2 fruit fly cellular contexts compared by ENCODE assay signal in the genomic region with DNA sequence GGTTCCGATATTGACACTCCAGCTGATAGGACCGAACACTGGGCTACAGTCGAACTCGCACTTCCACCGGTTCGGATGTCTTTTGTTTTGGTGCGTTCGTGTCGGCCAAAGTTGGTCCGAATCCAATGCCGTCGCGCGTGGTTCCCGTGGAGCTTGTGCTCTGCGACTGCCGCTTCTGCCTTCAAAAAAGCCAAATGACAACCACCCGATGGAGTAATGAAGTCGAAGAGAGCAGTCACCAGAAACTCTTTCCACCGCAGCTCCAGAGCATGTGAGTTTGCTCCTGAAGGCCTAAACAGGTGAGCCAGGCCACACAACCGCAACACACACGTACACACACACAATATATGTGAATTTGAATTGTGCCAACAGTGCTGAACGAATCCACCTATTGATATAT.
TF ChIP-seq lines count a peak whose summit lies in the region.

A gene (minus strand): TSS at position 143 of the 400 bp plus-strand sequence.

TF ChIP-seq in whole organism, embryonic, 481 proteins besides CTCF, POLR2A, EP300 and RAD21 (continued from another document and continues in another):
- TF ChIP-seq trem (tag; optimal IDR thresholded peaks at IDR 0.05; lab: Kevin White, UChicago) (no peak), dmrt11E (tag; optimal IDR thresholded peaks at IDR 0.05; lab: Kevin White, UChicago) (no peak), Dfd (GFP tag; optimal IDR thresholded peaks at IDR 0.05; lab: Kevin White, UChicago) (no peak), Nf-YB (GFP tag; optimal IDR thresholded peaks at IDR 0.05; lab: Kevin White, UChicago) (no peak), gsb (GFP tag; IDR thresholded peaks at IDR 0.05; lab: Robert Waterston, UW) (no peak), CG7963 (GFP tag; IDR thresholded peaks at IDR 0.05; lab: Robert Waterston, UW; ENCODE audit: partially characterized antibody) (no peak), CG2712 (tag; optimal IDR thresholded peaks at IDR 0.05; lab: Kevin White, UChicago) (no peak), ftz-f1 (GFP tag; optimal IDR thresholded peaks at IDR 0.05; lab: Kevin White, UChicago) (no peak), Med (GFP tag; lab: Kevin White, UChicago) (peak; percentile 57), jigr1 (GFP tag; IDR thresholded peaks at IDR 0.05; lab: Robert Waterston, UW) (no peak), Drgx (GFP tag; IDR thresholded peaks at IDR 0.05; lab: Robert Waterston, UW) (no peak), CrebB (tag; optimal IDR thresholded peaks at IDR 0.05; lab: Kevin White, UChicago) (no peak), sna (GFP tag; IDR thresholded peaks at IDR 0.05; lab: Robert Waterston, UW; ENCODE audit: partially characterized antibody) (no peak), h (optimal IDR thresholded peaks at IDR 0.05; lab: Kevin White, UChicago) (no peak), Side (GFP tag; optimal IDR thresholded peaks at IDR 0.05; lab: Kevin White, UChicago) (no peak), Mes4 (GFP tag; optimal IDR thresholded peaks at IDR 0.05; lab: Kevin White, UChicago) (no peak), lab (GFP tag; optimal IDR thresholded peaks at IDR 0.05; lab: Kevin White, UChicago) (no peak), CG10462 (GFP tag; optimal IDR thresholded peaks at IDR 0.05; lab: Kevin White, UChicago) (no peak), stwl (tag; optimal IDR thresholded peaks at IDR 0.05; lab: Kevin White, UChicago) (no peak), chn (GFP tag; optimal IDR thresholded peaks at IDR 0.05; lab: Kevin White, UChicago) (no peak), Atf6 (GFP tag; IDR thresholded peaks at IDR 0.05; lab: Robert Waterston, UW) (no peak), zen2 (GFP tag; IDR thresholded peaks at IDR 0.05; lab: Robert Waterston, UW; ENCODE audit: partially characterized antibody) (no peak), crol (GFP tag; IDR thresholded peaks at IDR 0.05; lab: Robert Waterston, UW) (no peak), fd102C (GFP tag; optimal IDR thresholded peaks at IDR 0.05; lab: Kevin White, UChicago) (no peak), dati (GFP tag; IDR thresholded peaks at IDR 0.05; lab: Robert Waterston, UW) (no peak), vvl (GFP tag; IDR thresholded peaks at IDR 0.05; lab: Robert Waterston, UW) (0 out of 2 replicates have a peak, but pooled peaks have one; percentile 28), CG3995 (GFP tag; optimal IDR thresholded peaks at IDR 0.05; lab: Kevin White, UChicago) (no peak), Hr51 (GFP tag; optimal IDR thresholded peaks at IDR 0.05; lab: Kevin White, UChicago) (no peak), D (optimal IDR thresholded peaks at IDR 0.05; lab: Kevin White, UChicago) (no peak), D (GFP tag; optimal IDR thresholded peaks at IDR 0.05; lab: Kevin White, UChicago) (no peak), CG17186 (GFP tag; optimal IDR thresholded peaks at IDR 0.05; lab: Kevin White, UChicago) (no peak), CG6854 (GFP tag; optimal IDR thresholded peaks at IDR 0.05; lab: Kevin White, UChicago) (no peak), NFAT (GFP tag; IDR thresholded peaks at IDR 0.05; lab: Robert Waterston, UW) (peak; percentile 17; the same call in 1 of the 2 replicates), GATAe (GFP tag; conservative IDR thresholded peaks at IDR 0.05; lab: Robert Waterston, UW) (no peak), CG15514 (GFP tag; optimal IDR thresholded peaks at IDR 0.05; lab: Kevin White, UChicago) (peak; percentile 24), CG14441 (GFP tag; IDR thresholded peaks at IDR 0.05; lab: Robert Waterston, UW) (no peak), kah (GFP tag; optimal IDR thresholded peaks at IDR 0.05; lab: Kevin White, UChicago) (no peak), sc (optimal IDR thresholded peaks at IDR 0.05; lab: Kevin White, UChicago) (no peak), sc (GFP tag; optimal IDR thresholded peaks at IDR 0.05; lab: Kevin White, UChicago) (no peak), Sry-β (GFP tag; optimal IDR thresholded peaks at IDR 0.05; lab: Kevin White, UChicago) (no peak), tna (GFP tag; IDR thresholded peaks at IDR 0.05; lab: Robert Waterston, UW; ENCODE audit: partially characterized antibody) (no peak), Hmr (GFP tag; optimal IDR thresholded peaks at IDR 0.05; lab: Kevin White, UChicago) (no peak), ci (GFP tag; IDR thresholded peaks at IDR 0.05; lab: Robert Waterston, UW) (0 out of 3 replicates have a peak, but pooled peaks have one; percentile 34), CG4854 (GFP tag; optimal IDR thresholded peaks at IDR 0.05; lab: Kevin White, UChicago) (no peak), CG2202 (tag; optimal IDR thresholded peaks at IDR 0.05; lab: Kevin White, UChicago) (no peak), ranshi (GFP tag; IDR thresholded peaks at IDR 0.05; lab: Robert Waterston, UW) (no peak), ac (GFP tag; optimal IDR thresholded peaks at IDR 0.05; lab: Kevin White, UChicago) (no peak), Hr39 (optimal IDR thresholded peaks at IDR 0.05; lab: Kevin White, UChicago) (no peak), cg (GFP tag; optimal IDR thresholded peaks at IDR 0.05; lab: Kevin White, UChicago) (peak; percentile 32), CG11247 (GFP tag; IDR thresholded peaks at IDR 0.05; lab: Robert Waterston, UW) (no peak), klu (GFP tag; IDR thresholded peaks at IDR 0.05; lab: Robert Waterston, UW) (no peak), CG6175 (GFP tag; IDR thresholded peaks at IDR 0.05; lab: Robert Waterston, UW) (no peak), Hr78 (GFP tag; optimal IDR thresholded peaks at IDR 0.05; lab: Kevin White, UChicago) (no peak), NC2α (GFP tag; optimal IDR thresholded peaks at IDR 0.05; lab: Kevin White, UChicago) (no peak), hkb (optimal IDR thresholded peaks at IDR 0.05; lab: Kevin White, UChicago) (no peak), hkb (GFP tag; IDR thresholded peaks at IDR 0.05; lab: Robert Waterston, UW) (0 out of 2 replicates have a peak, but pooled peaks have one; percentile 13), CG8359 (GFP tag; optimal IDR thresholded peaks at IDR 0.05; lab: Kevin White, UChicago; ENCODE audit: borderline replicate concordance) (no peak), knrl (GFP tag; IDR thresholded peaks at IDR 0.05; lab: Robert Waterston, UW; ENCODE audit: partially characterized antibody) (no peak), CG30020 (tag; optimal IDR thresholded peaks at IDR 0.05; lab: Kevin White, UChicago) (no peak), Taf1 (GFP tag; IDR thresholded peaks at IDR 0.05; lab: Robert Waterston, UW) (no peak), TFAM (GFP tag; optimal IDR thresholded peaks at IDR 0.05; lab: Kevin White, UChicago) (no peak), CG1529 (GFP tag; optimal IDR thresholded peaks at IDR 0.05; lab: Kevin White, UChicago) (no peak), CG8290 (GFP tag; optimal IDR thresholded peaks at IDR 0.05; lab: Kevin White, UChicago) (no peak), CG8290 (tag; optimal IDR thresholded peaks at IDR 0.05; lab: Kevin White, UChicago) (peak in 1 of 2 experiments; percentile 33), CG17359 (tag; optimal IDR thresholded peaks at IDR 0.05; lab: Kevin White, UChicago) (peak; percentile 1), CG15073 (GFP tag; optimal IDR thresholded peaks at IDR 0.05; lab: Kevin White, UChicago) (no peak)

TF ChIP-seq in whole organism, wandering third instar larva, 38 proteins besides CTCF, POLR2A, EP300 and RAD21 (continued from another document):
- TF ChIP-seq OdsH (GFP tag; optimal IDR thresholded peaks at IDR 0.05; lab: Kevin White, UChicago) (no peak), Hnf4 (GFP tag; optimal IDR thresholded peaks at IDR 0.05; lab: Kevin White, UChicago) (peak; percentile 17), Vsx2 (GFP tag; optimal IDR thresholded peaks at IDR 0.05; lab: Kevin White, UChicago; ENCODE audit: partially characterized antibody) (no peak), Abd-B (GFP tag; optimal IDR thresholded peaks at IDR 0.05; lab: Kevin White, UChicago) (no peak)
